Fruit fly (Drosophila melanogaster) whole organism: ENCODE data around the gene CG32847.

Experiments used
- CG8478 ChIP-seq: fragments of >200 bp; optimal IDR thresholded peaks from 2 replicates; lab custom pipeline; 2018; ENCODE audit warnings: inconsistent platforms
- Dll ChIP-seq: fragments of >200 bp; optimal IDR thresholded peaks from 2 replicates; lab custom pipeline; 2017
- EcR ChIP-seq, 2 experiments: fragments of >200 bp; optimal IDR thresholded peaks; 2 replicates each; lab custom pipeline; 2017; ENCODE audit warnings: missing biosample characterization in 2 of 2, missing genetic modification characterization in 2 of 2, missing genetic modification reagents in 2 of 2
- pan ChIP-seq: fragments of >200 bp; optimal IDR thresholded peaks from 2 replicates; lab custom pipeline; 2017
- psq ChIP-seq: fragments of >200 bp; optimal IDR thresholded peaks from 2 replicates; lab custom pipeline; 2017
- usp ChIP-seq: fragments of >200 bp; optimal IDR thresholded peaks from 2 replicates; lab custom pipeline; 2017; ENCODE audit warnings: missing biosample characterization, missing genetic modification characterization, mixed read lengths

CG32847 gene

DNA sequence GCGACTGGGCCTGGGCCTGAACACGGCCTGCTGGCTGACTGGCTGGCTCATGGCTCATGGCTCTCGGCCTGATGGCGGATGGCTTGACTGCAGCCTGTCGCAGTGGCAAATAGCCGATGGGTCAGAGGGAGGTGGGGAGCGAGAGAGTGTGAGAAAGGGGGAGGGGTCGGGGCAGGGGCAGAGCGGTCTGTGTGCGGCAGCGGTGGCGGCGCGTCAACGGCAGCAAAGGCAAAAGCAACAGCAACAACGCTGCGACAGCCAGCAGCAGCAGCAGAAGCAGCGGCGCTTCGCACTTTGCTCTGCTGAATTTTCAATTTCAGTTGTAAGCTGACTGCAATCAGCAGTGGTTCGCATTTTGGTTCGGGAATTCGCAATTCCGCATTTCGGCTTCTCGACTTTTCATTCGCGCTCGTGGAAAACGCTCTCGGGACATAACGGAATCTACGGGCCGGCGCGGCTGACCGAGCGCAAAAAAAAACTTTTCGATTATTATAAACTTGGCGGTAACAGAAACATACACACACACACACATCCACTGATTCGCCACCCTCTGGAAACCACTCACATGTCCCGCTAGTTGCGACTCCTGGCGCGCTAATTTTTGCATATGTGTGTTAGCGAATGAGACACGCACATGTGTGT, 15.7 kb upstream of the CG32847 start, which contains the start of gene CG45071:
CG45071 (plus strand) TSS at position 317 of the 642 bp plus-strand sequence.
- TF ChIP-seq Dll, result peak; percentile 48
- TF ChIP-seq CG8478 (lab: Kevin White, UChicago), result no peak
- TF ChIP-seq pan (lab: Kevin White, UChicago), result no peak

DNA sequence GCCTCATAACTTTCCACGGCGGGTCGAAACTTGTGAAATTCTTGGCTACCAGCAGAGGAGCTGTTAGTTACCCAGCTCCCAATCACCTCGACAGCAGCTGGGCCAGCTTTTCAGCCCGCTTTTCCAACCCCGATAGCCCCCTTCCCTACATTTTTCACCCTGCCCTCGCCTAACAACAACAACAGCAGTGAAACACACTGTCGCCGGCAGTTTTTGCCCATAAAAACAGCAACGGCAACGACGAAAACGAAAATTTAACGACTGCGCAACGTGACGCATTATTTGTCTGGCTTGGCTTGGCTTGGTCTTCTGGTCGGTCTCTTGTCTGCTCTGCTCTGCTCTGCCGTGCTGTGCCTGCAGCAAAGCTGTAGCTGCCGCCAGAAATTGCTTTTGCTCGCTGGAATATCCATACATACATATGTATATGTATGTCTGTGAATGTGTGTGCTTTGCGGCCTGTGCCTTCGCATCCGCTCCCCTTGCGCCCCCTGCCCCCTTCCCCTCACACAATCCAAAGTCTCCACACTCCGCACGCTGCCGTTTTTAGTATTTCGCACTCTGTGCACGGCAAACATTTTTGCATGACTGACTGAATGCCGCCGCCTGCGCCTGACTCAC, 14.1 kb upstream of the CG32847 start:
- TF ChIP-seq Dll (peak; percentile 52), EcR (GFP tag; optimal IDR thresholded peaks at IDR 0.05; lab: Kevin White, UChicago) (peak in 1 of 2 experiments; percentile 39), CG8478 (lab: Kevin White, UChicago) (no peak)

DNA sequence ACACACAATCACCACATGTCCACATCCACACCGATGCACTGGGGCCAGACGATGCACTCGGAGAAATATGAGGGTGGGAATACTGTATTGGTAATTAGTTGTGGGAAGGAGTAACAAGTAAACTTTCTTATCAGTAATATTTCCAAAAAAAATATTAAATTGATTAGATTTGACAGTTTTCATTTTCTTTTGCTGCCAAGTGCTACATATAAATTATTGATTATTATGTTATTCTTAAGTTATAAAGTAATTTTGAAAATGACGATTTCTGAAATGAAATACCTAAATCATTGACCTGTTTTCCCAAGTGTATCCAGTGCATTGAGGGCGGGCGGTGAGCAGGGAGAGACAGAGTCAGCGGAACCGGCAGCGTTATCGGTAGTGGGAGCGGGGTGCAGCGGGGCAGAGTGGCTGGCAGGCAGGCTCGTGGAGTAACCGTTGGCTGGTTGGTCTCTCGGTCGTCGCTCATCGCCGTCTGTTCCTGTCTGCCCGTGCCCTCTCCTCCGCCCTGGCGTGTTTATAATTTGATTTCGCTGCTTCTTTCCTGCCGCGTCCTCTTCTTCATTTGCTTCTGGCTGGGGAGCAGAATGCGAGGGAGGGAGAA, 13.5 kb upstream of the CG32847 start:
- no peak for TF ChIP-seq CG8478 (lab: Kevin White, UChicago)
- peak; percentile 53 for TF ChIP-seq pan (lab: Kevin White, UChicago)

DNA sequence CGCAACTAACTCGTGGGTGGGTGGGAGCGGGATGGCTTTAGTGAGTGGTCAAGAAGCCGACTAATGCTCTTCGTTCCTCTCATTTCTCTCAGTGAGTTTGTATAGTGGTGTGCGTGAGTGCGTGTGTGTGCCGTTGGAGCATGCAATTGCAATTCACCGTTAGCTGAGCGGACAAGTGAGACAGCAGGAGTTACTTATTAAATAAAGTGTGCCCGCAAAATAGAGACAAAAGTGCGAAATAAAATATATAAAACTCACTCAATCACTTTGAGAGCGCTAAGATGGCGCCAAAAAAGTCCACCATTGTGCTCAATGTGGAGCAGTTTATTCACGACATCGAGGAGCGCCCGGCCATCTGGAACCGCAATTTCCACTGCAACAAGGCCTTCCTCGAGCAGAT, 12.8 kb upstream of the CG32847 start:
- TF ChIP-seq psq (lab: Kevin White, UChicago), result no peak
- no peak for TF ChIP-seq pan (lab: Kevin White, UChicago)
- TF ChIP-seq EcR (GFP tag; optimal IDR thresholded peaks at IDR 0.05; lab: Kevin White, UChicago), result no peak
- no peak for TF ChIP-seq usp (GFP tag; lab: Kevin White, UChicago)
- no peak for TF ChIP-seq Dll
- no peak for TF ChIP-seq CG8478 (lab: Kevin White, UChicago)

DNA sequence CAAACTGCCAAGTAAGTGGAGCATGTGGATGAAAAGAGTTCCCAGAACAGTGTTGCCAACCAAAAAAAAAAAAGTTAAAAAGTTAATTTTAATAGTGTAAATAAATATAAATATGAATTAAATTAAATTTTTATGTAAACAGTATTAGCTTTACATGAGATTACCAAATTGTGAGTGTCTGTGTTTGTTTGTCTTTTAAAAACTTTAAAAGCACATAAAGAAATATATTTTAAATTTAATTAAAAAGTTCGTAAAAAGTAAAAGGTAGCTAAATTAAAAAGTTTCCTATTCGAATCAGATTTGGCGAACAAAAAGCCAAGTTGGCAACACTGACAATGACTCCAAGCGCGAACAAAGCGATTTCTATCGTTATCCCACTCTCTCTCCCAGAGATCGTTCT, 12.4 kb upstream of the CG32847 start:
- no peak for TF ChIP-seq Dll
- TF ChIP-seq CG8478 (lab: Kevin White, UChicago), result no peak
- TF ChIP-seq EcR (GFP tag; optimal IDR thresholded peaks at IDR 0.05; lab: Kevin White, UChicago), result no peak
- no peak for TF ChIP-seq pan (lab: Kevin White, UChicago)
- no peak for TF ChIP-seq usp (GFP tag; lab: Kevin White, UChicago)
- TF ChIP-seq psq (lab: Kevin White, UChicago), result no peak

DNA sequence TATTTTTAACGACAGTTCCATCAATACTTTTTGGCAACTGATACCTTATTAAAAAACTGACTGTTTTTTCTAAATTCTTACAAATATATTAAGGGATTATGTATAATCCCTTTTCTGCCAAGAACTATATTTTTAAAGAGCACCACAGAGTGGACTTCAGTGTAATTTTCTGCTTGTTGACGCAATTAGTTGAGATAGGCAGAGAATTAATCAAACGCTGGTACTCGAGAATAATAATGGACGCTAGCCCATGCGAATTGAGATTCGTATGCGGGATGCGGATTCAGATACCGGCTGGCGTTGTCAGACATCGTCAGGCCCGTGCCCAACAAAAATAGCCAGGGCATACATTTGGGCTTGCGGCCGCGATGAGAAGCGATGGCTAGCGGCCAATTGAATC, 8.1 kb upstream of the CG32847 start, which contains the start of gene CG13458:
CG13458 (plus strand) TSS at position 301 of the 400 bp plus-strand sequence.
- TF ChIP-seq psq (lab: Kevin White, UChicago), result no peak
- TF ChIP-seq CG8478 (lab: Kevin White, UChicago), result no peak
- TF ChIP-seq EcR (GFP tag; optimal IDR thresholded peaks at IDR 0.05; lab: Kevin White, UChicago), result no peak
- no peak for TF ChIP-seq pan (lab: Kevin White, UChicago)
- TF ChIP-seq usp (GFP tag; lab: Kevin White, UChicago), result no peak
- no peak for TF ChIP-seq Dll

DNA sequence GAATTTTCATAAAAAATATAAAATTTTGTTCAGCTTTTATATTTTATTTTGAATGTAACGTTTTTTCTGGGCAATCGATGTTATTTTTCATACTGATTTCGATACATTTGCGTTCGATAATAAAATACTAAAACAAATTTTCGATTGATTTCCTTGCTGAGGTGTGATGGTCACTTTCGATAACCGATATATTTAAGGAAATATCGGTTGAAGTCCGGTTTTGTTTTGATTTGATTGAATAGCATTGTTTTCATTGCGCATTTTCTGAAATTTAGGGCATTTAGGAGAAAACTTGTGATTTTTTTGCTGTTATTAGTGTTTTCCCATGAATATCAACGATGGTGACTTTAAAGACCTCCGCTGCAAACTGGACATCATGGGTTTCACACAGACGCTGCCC, 4.8 kb upstream of the CG32847 start, which contains the start of gene Cep135:
Cep135 (plus strand) TSS at position 202 of the 400 bp plus-strand sequence.
- TF ChIP-seq Dll (no peak), EcR (GFP tag; optimal IDR thresholded peaks at IDR 0.05; lab: Kevin White, UChicago) (no peak), CG8478 (lab: Kevin White, UChicago) (no peak), pan (lab: Kevin White, UChicago) (no peak), psq (lab: Kevin White, UChicago) (no peak), usp (GFP tag; lab: Kevin White, UChicago) (no peak)

DNA sequence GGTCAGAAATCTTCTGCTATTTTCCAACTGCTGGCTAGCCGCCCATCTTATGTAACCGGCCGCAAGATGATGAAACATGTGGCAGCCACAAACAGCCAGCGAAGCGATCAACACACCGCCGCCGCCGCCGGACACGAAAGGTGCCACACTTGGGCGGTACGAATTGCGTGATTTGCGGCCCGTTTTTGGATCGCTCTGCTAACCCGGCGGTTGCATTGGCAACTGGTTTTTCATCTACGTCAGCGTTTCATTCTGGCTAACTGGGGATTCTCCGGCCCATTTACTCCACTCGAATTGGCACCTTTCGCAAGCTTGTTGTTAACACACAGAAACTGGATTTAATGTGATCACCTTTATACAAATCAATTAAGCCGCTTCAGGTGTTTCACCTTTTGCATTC, 2.4 kb downstream of the CG32847 start:
- TF ChIP-seq CG8478 (lab: Kevin White, UChicago) (no peak), usp (GFP tag; lab: Kevin White, UChicago) (no peak), Dll (no peak), pan (lab: Kevin White, UChicago) (no peak)

DNA sequence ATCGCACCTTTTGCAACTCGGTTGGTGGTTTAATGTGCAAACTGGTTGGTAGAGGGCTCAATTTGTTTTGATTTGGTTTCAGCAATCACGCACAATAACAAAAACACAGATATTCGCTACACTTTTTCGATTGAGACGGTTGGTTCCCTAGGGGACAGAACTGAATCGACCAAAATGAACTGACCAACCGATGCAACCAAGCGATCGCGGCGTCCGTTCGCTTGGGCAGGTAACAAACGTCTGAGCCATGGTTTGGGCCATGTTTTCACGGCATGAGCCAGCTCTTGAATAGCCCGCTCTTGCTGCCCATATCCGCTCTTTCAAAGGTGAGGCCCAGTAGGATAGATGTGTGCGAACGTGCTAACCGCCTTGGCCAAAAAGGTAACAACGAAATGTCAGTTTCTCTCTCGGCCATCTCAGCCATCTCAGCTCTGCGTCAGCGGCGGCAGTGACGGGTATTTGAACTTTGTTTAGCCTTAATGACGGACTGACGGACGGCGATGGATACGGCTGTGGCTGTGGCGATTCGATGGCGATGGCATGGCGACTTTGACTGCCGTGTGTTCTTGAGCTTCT, 3.8 kb downstream of the CG32847 start, which contains the start of gene CG16959:
CG16959 (minus strand) TSS at position 245 of the 576 bp plus-strand sequence.
- TF ChIP-seq usp (GFP tag; lab: Kevin White, UChicago), result no peak
- no peak for TF ChIP-seq Dll
- TF ChIP-seq psq (lab: Kevin White, UChicago), result no peak
- peak in 1 of 2 experiments; percentile 49 for TF ChIP-seq EcR (GFP tag; optimal IDR thresholded peaks at IDR 0.05; lab: Kevin White, UChicago)
- TF ChIP-seq pan (lab: Kevin White, UChicago), result no peak

DNA sequence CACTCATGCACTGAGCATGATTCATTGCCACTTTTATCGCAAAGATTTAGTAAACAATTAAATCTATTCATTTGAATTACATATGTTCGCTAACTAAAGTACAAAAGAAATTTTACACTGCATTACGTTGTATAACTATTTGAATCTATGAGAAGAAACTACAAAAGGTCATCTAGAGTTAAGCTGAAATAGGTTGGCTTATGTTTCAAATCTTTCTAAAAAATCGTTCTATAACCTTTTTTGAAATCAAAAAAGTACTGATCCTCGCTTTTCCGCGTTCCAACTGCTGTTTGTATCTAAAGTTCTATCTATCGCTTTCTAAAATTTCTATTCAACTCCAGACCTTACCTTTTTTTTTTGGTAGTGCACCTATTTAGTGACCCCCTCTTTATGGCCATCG, 4.3 kb downstream of the CG32847 start:
- TF ChIP-seq CG8478 (lab: Kevin White, UChicago) (no peak), psq (lab: Kevin White, UChicago) (no peak), EcR (GFP tag; optimal IDR thresholded peaks at IDR 0.05; lab: Kevin White, UChicago) (no peak), usp (GFP tag; lab: Kevin White, UChicago) (no peak), Dll (no peak), pan (lab: Kevin White, UChicago) (no peak)

DNA sequence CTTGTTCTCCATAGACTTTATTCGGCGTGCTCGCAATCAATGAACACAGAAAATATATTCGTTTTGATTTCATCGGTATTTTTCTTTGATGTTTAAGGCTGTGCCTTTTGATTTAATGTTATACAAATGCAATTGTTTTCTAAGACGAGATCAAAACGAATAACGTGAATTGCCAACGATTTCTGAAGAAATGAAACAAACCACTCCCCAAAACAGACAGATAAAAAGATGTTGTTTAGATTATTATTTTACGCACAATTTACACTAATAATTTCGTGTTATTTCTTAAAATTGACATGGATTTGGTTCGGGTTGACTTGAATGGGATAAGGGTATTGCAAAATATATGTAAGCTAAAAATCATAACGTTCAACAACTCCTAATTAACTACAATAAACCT, 9.9 kb downstream of the CG32847 start, which contains the start of gene CG13457:
CG13457 (minus strand) TSS at position 101 of the 400 bp plus-strand sequence.
- TF ChIP-seq usp (GFP tag; lab: Kevin White, UChicago), result no peak
